Worm (Caenorhabditis elegans) whole organism, L3 larva: ENCODE measurements around the gene vha-4.

ENCODE experiments used
- elt-1 ChIP-seq: fragments of 150-350 bp; optimal IDR thresholded peaks from 2 replicates; lab custom pipeline; 2014; ENCODE audit warnings: missing biosample characterization, missing genetic modification characterization
- lin-15B ChIP-seq: fragments of 150-350 bp; optimal IDR thresholded peaks from 2 replicates; lab custom pipeline; 2014; ENCODE audit warnings: missing biosample characterization, missing genetic modification characterization
- lin-39 ChIP-seq: fragments of 150-350 bp; optimal IDR thresholded peaks from 2 replicates; lab custom pipeline; 2018; ENCODE audit warnings: missing biosample characterization, missing genetic modification reagents, missing genetic modification characterization
- nfya-1 ChIP-seq: sonication (generic microtip); optimal IDR thresholded peaks from 2 replicates; lab custom pipeline; 2017; ENCODE audit warnings: missing genetic modification characterization, mild to moderate bottlenecking, missing compliant biosample characterization, antibody characterized with exemption, moderate library complexity; ENCODE audit not compliant: insufficient read depth
- nhr-76 ChIP-seq: fragments of 150-350 bp; sonication (generic microtip); optimal IDR thresholded peaks from 5 replicates; lab custom pipeline; 2014; ENCODE audit warnings: missing biosample characterization, missing genetic modification characterization
- pqm-1 ChIP-seq: fragments of 150-350 bp; optimal IDR thresholded peaks from 2 replicates; lab custom pipeline; 2017; ENCODE audit warnings: missing biosample characterization, missing genetic modification characterization, inconsistent platforms

DNA sequence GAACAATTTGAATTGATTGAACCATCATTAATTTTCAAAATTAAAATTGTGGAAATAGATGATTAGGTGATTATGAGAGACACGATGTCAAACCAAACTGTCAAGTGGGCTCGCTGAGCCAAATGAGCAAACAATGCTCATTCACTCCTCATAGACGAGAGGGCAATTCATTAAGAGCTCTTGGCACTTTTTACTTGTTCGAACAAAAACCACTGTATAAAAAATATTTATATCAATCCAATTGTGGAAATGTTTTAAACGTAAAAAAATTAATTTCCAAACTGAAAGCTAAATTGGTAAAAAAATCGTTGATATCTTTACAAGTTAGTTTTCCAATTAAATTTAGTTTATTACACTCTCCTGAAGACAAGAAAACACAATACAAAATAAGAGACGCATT, 29.4 kb downstream of the vha-4 start, which contains the start of gene acr-7:
- TF ChIP-seq lin-15B (no peak), pqm-1 (tag; lab: Kevin White, UChicago) (no peak), lin-39 (no peak), nfya-1 (tag; lab: Kevin White, UChicago) (no peak), elt-1 (tag; lab: Kevin White, UChicago) (no peak), nhr-76 (tag; lab: Kevin White, UChicago) (no peak)
